Worm (Caenorhabditis elegans) whole organism, L4/young adult: Measurements from ENCODE around the gene B0001.8.
A peak's percentile ranks its signal among the peaks of the same experiment; 100 is the strongest.

Source experiments
- W03F9.2 ChIP-seq: fragments of 150-350 bp; optimal IDR thresholded peaks from 2 replicates; lab custom pipeline; 2014; ENCODE audit warnings: missing biosample characterization, missing genetic modification characterization
- dao-5 ChIP-seq: sonication (generic microtip); optimal IDR thresholded peaks from 2 replicates; lab custom pipeline; 2016; ENCODE audit warnings: missing genotype, missing genetic modification characterization, moderate library complexity, missing compliant biosample characterization
- him-1 ChIP-seq: sonication (generic microtip); optimal IDR thresholded peaks from 2 replicates; lab custom pipeline; 2016; ENCODE audit warnings: missing genotype, missing genetic modification reagents, missing genetic modification characterization, missing compliant biosample characterization

The B0001.8 gene

DNA sequence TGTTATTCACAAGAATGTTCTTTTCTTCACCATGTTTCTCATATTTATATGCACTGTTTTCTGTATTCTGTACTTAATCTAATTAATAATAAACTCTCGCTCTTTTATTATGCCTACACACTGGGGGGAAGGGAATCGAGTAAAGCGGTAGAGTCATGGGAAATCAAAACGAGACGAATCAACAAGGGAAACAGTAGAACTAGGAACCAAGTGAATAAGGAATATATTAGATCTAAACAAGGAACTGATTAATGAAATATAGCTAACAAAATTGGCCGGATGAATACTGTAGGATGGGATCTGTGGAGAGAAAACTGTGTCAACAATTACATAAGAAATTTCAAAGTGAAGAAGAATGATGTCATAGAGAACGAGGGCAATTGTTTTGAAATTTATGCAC lies 5.9 kb downstream of the B0001.8 start:
- TF ChIP-seq him-1: no peak
- TF ChIP-seq W03F9.2 (tag; lab: Kevin White, UChicago): no peak
- TF ChIP-seq dao-5 (tag; lab: Kevin White, UChicago): no peak

DNA sequence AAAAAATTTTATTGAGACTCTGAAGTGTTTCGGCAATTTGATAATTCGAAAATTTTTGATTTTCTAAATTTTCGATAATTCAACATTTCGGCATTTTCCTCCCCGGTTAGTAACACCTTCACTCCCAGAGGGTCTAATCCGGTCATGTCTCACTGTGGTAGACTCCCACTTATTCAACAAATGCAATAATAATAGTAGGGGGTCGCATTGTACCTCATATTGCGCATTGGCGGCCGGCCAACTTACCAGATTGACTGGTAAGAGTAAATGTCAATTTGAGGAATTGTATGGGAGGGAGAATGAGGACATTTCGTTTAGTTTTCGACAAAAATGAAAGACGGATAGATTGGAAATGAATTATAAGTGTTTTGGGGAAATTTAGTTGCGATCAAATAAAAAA lies 7.1 kb downstream of the B0001.8 start:
- no peak for TF ChIP-seq W03F9.2 (tag; lab: Kevin White, UChicago)
- no peak for TF ChIP-seq him-1
- TF ChIP-seq dao-5 (tag; lab: Kevin White, UChicago): no peak

DNA sequence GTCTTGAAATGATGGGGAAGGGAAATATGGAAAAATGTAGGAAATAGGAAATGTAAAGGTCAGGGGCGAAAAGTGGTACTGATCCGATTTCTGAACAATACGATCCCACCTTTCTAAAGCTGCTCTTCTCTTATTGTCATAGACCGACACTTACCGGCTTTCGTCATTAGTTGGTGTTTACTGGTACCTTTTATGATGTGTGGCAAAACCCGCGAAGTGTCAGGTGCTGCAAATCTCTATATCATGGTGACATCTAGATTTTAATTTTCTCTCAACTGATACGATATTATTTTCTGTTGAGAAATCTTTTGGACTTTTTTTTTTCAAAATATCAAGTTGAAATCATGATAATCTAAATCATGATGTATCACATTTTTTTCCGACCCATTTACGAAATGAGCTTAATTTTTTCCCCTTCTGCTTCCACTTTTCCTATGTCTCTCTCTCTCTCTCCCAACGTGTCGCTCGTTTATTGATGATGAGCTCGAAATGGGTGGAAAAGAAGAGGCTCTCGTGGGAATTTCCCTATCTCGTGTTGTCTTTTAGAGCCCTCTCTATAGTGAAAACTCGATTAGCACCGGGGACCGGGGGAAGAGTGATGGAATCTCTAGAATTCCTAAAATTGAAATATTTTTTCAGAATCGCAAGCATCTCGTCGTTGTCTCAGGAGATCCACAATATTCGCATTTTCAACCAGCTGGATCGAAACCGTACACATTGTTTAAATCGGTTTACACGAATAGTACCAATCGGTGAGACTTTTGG lies 9.4 kb downstream of the B0001.8 start:
- TF ChIP-seq him-1 (no peak), dao-5 (tag; lab: Kevin White, UChicago) (no peak), W03F9.2 (tag; lab: Kevin White, UChicago) (no peak)

DNA sequence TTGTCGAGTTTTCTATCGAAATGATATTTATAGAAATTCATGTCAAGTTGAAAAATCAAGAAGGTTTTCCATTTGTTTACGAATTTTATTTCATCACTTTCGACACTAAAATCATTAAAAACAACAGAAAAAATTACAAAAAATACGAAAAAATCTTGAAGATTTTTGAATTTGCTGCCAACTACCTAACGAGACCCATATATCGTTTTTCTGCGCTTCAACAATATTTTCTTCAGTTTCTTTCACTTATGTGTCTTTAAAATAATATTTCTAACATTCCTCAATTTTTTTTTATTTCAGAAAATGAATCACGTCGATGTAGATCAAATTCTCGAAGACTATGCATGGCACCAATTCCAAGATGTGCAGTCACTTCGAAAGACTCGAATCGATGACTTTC lies 11.7 kb downstream of the B0001.8 start, which contains the start of gene lin-24:
Gene lin-24, plus strand, starts transcription at position 301 of the 400 bp plus-strand sequence.
- TF ChIP-seq W03F9.2 (tag; lab: Kevin White, UChicago) (no peak), dao-5 (tag; lab: Kevin White, UChicago) (no peak)

DNA sequence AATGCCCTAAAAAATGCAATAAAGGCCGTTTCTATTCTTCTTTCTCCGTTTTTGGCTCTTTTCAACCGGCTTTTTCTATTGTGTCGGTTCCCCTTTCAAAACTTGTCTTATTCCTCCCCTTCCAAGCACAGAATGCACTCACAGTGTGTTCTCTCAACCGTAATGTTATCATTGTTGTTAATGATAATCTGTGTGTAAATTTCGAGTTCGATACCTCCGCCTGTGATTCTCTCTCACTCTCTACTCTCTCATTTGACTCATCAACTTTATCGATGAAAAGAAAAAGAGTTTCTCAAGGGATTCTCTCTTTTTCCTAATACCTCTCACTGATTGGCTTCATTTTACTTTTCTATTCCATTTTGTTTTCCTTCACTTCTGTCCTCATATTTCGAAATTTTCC lies 12.2 kb downstream of the B0001.8 start:
- no peak for TF ChIP-seq W03F9.2 (tag; lab: Kevin White, UChicago)
- no peak for TF ChIP-seq him-1
- no peak for TF ChIP-seq dao-5 (tag; lab: Kevin White, UChicago)

DNA sequence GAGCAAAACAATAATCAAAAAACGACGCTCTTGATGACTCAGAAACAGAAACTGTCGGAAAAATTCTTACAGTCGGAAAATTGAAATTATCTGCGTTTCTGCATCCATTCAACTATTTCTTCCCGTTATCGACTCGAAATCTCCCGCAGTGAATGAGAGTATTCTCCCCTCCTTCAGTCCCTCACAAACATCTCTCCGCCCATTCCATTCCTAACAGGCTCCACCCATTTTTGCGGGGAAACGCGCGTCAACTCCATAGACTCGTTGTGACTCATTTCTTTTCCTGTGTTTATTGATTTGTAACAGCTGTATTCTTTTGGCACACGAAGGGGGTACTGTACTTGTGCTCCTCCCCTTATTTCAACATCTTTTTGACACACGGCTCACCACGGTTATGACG lies 13.0 kb downstream of the B0001.8 start:
- TF ChIP-seq dao-5 (tag; lab: Kevin White, UChicago): no peak

DNA sequence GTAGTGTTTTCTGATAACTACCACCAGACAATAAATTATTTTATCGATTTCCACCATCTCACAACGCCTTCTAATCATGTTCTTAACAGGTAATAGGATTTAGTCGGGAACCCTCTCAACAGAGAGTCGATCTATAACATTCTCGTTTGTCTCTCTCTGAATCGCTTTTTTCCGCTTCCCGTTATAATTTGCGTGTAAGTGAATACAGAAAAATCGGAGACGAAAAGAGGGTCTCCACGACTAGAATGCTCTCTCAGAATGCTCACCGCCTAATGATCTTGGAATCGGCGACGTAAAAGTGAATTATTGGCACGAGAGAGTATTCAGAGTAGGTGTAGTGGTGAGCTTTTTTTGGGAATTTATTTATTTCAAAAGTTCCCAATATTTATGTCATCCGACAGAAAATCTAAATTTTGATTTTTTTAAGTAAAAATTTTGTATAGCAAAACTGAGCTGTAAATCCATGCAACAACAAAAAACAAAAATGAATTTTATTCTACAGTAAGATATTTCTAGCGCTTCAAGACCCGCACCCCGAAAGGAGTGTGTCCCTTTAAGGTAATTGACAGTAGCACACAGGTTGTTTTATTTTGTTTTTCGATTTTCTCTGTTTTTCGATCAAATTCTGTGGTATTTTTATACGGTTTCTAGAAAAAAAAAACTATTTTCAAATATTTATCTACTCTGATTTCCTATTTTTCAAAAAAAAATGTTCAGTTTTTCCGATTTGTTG lies 14.0 kb downstream of the B0001.8 start:
- TF ChIP-seq dao-5 (tag; lab: Kevin White, UChicago) (no peak), him-1 (no peak), W03F9.2 (tag; lab: Kevin White, UChicago) (no peak)

DNA sequence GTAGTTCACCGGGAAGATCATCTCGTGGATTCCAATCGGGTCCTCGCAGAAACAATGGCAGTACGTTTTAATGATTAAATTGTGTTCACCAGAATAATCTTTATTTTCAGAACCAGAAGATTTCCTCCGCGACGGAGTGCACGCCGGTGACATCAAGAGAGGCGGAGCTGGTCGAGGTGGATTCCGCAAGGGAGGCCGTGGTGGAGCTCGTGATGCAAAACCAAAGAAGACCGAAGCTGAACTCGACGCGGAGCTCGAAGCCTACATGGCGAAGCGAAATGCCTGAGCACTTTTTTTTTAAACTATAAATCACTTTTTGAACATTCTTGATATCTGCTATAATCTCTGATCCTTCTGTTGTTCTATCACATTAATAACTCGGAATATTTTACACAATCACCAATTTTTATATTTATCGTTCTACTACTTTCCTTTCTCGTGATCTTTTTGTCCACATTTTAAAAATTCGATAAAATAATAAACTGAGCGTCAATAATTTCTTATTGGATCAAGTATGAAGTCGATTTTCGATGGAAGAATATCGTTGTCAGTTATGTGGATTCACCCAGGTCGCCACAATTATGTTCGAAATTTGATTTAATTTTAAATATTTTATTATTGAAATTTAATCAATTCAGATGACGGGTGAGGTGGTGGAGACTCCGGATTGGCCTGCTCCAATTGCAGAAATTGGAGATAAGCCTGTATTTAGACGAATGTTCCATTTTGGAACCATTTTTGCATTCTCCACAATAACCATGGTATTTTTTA lies 16.4 kb downstream of the B0001.8 start, which contains the start of gene dhhc-6:
Gene dhhc-6, plus strand, starts transcription at position 639 of the 771 bp plus-strand sequence.
- TF ChIP-seq him-1: no peak
- TF ChIP-seq dao-5 (tag; lab: Kevin White, UChicago): no peak
- no peak for TF ChIP-seq W03F9.2 (tag; lab: Kevin White, UChicago)

DNA sequence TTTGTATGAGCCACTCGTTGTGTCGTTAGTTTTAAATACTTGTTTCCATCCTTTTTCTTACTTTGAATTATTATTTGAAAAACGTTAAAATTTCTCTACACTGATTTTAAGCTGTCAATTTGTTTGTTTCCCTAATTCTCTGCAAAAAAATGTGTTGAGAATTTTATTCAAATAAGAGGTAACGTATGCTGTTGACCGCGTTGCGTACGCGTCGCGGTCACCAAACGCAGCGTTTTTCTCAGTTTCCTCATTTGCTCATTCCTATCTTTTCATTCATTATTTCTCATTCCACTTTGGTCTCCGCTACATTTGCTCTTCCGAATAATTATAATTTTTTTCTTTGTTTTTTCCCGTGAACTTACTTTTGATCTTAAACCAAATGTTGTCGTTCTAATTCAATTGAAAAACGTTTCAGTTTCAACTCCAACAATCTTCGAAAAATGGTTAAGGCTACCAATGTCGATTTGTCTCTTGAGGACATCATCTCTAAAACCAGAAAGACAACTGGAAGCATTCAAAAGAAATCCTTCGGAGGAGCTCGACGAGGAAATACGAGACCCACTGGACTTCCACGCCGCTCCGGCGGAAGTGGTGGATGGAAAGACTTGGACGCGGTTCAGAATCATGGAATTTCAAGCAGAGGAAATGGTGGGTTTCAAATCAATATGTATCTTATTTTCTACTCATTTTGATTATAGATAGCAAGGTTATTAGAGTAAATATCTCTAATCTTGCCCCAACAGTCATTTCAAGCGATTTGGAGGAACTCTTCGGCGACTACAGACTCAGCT lies 17.8 kb downstream of the B0001.8 start, which contains the start of gene aly-3:
Gene aly-3, plus strand, starts transcription at position 409 of the 791 bp plus-strand sequence.
- TF ChIP-seq dao-5 (tag; lab: Kevin White, UChicago) (no peak), him-1 (no peak), W03F9.2 (tag; lab: Kevin White, UChicago) (no peak)

DNA sequence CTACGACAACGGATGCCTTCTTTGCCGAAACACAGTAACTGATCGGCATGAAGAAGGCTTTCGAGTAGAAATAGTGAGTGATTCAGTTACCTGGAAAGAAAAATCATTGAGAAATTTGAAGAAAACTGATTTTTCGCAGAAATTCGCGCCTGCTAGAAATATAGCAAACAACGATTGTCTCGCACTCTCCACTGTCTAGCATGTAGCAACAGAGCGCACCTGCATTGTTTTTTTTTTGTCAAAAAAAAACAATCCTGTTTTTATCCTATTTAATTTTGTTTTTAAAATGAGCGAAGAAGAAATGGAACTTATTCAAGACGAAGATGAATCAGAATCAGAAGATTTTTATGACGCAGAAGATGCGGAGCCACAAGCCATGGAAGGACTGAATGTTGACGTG lies 19.8 kb downstream of the B0001.8 start, which contains the start of the genes ddb-1 and M18.6:
Gene ddb-1, minus strand, starts transcription at position 90 of the 400 bp plus-strand sequence.
Gene M18.6, plus strand, starts transcription at position 235 of the 400 bp plus-strand sequence.
- TF ChIP-seq W03F9.2 (tag; lab: Kevin White, UChicago): peak; percentile 53
- no peak for TF ChIP-seq him-1

DNA sequence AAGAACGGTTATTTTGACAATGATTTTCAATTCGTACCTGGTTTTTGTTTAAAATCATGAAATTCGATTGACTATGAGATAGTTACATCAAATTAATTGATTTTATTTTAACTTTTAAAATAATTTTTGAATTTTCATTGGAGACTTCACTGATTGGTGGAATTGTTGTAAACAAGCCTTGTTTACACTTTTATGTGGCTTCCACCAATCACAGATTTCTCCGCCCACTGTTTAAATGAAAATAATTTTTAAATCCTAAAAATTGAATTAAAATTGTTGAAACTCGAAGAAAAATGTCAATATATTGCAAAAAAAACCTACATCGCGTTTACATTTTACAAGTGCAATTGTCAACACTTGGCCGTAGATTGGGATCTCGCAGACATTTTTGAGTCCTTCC lies 20.3 kb downstream of the B0001.8 start:
- TF ChIP-seq dao-5 (tag; lab: Kevin White, UChicago): no peak
- TF ChIP-seq W03F9.2 (tag; lab: Kevin White, UChicago): no peak
- no peak for TF ChIP-seq him-1

DNA sequence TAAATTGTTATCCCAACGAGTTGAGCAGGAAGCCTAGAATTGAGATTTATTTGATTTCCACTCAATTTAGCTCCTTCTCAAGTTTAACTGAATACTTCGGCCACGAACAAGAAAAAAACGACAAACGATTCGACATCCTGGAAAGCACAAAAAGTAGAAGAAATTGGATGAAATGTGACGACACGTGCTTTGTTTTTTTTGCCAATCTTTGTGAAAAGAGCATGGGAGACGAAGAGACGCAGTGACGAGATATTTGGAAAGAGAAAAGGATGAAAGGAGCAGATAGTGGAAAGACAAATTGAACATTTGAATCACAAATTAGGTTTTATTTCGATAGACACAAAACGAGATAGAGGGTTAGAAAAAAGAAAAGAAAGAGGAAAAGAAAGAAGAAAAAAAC lies 26.4 kb downstream of the B0001.8 start:
- TF ChIP-seq W03F9.2 (tag; lab: Kevin White, UChicago) (no peak), dao-5 (tag; lab: Kevin White, UChicago) (no peak), him-1 (no peak)

DNA sequence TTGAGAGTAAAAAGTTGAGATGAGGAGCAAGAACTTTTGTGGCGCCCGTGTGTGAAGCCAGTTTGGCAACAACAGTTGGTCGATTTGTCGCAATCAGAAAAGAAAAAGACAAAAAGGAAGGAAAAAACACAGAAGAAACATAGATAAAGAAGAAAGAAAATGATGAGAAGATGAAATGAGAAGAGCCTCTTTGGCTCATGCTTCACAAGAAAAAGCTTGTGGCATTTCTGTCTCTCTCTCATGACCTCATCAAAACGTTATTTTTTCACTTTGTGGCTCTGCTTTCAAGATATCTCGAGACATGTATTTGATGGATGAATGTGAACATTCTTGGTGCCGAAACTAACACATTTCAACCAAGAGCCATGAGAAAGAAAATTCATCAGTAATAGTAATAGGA lies 27.8 kb downstream of the B0001.8 start:
- TF ChIP-seq W03F9.2 (tag; lab: Kevin White, UChicago) (no peak), him-1 (no peak), dao-5 (tag; lab: Kevin White, UChicago) (no peak)
